Fruit fly (Drosophila melanogaster): Measurements from ENCODE around the gene CG12880.

Gene CG12880

DNA sequence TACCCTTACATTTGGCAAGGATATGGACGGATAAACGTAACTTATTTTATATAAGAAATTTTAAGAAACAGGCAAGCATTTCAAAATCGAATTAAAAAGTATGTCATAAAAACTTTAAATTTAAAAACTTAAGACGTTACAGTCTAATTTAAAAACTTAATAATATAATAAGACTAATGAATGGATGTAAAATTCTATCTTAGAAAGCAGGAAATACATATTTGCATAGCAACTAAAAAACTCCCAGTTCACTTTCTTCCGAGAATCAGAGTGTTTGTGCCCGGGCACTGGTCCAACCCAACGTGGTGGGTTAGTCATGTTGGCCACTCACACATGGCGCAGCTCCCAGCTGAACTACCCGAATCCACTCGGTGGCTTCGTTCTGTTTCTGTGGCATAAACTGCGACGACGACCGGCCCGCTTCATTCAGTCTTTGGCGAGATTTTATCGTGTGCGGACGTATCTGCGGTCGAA, at the start of gene CG12880:
TSS of gene CG12880 (plus strand) at position 424 of the 474 bp plus-strand sequence.
- no peak for TF ChIP-seq CG11902 (GFP tag; optimal IDR thresholded peaks at IDR 0.05)
- no peak for TF ChIP-seq Lpt (GFP tag; optimal IDR thresholded peaks at IDR 0.05)
- no peak for TF ChIP-seq Sox15 (GFP tag; optimal IDR thresholded peaks at IDR 0.05)
- TF ChIP-seq Blimp-1 (GFP tag; optimal IDR thresholded peaks at IDR 0.05): no peak
- TF ChIP-seq fd59A (GFP tag; optimal IDR thresholded peaks at IDR 0.05): peak; percentile 30
- no peak for TF ChIP-seq fd85E (GFP tag; optimal IDR thresholded peaks at IDR 0.05)
- no peak for TF ChIP-seq vri (GFP tag; optimal IDR thresholded peaks at IDR 0.05)
- peak in 1 of 2 experiments; percentile 48 for TF ChIP-seq ss (GFP tag; optimal IDR thresholded peaks at IDR 0.05)
- peak; percentile 67 for TF ChIP-seq esn (GFP tag; optimal IDR thresholded peaks at IDR 0.05)
- no peak for TF ChIP-seq CG11762 (GFP tag; optimal IDR thresholded peaks at IDR 0.05; ENCODE audit: insufficient read depth)
- no peak for TF ChIP-seq CG8319 (GFP tag; optimal IDR thresholded peaks at IDR 0.05)
- TF ChIP-seq CG6854 (GFP tag; optimal IDR thresholded peaks at IDR 0.05): no peak
- no peak for TF ChIP-seq CG15336 (GFP tag; IDR thresholded peaks at IDR 0.05)
- peak; percentile 49 for TF ChIP-seq topi (GFP tag; optimal IDR thresholded peaks at IDR 0.05)
- no peak for TF ChIP-seq CG11294 (GFP tag; IDR thresholded peaks at IDR 0.05)
- TF ChIP-seq Eip93F (GFP tag; optimal IDR thresholded peaks at IDR 0.05): no peak
- TF ChIP-seq CG3919 (GFP tag; optimal IDR thresholded peaks at IDR 0.05): peak; percentile 41
- peak; percentile 51 for TF ChIP-seq pdm3 (GFP tag; optimal IDR thresholded peaks at IDR 0.05)
- TF ChIP-seq dac (GFP tag; optimal IDR thresholded peaks at IDR 0.05): no peak
- TF ChIP-seq Met (GFP tag; optimal IDR thresholded peaks at IDR 0.05): peak; percentile 51
- TF ChIP-seq svp (GFP tag): peak; percentile 72
- no peak for TF ChIP-seq fkh (GFP tag; optimal IDR thresholded peaks at IDR 0.05)
- no peak for TF ChIP-seq CG7368 (GFP tag; optimal IDR thresholded peaks at IDR 0.05)
- TF ChIP-seq Ets96B (tag; optimal IDR thresholded peaks at IDR 0.05): peak; percentile 23
- TF ChIP-seq eg (GFP tag; IDR thresholded peaks at IDR 0.05): no peak
- peak; percentile 15 for TF ChIP-seq achi (GFP tag; optimal IDR thresholded peaks at IDR 0.05)
- TF ChIP-seq Gug (GFP tag; IDR thresholded peaks at IDR 0.05): 0 out of 2 replicates have a peak, but pooled peaks have one; percentile 13
- TF ChIP-seq Ets21C (GFP tag; optimal IDR thresholded peaks at IDR 0.05): no peak
- TF ChIP-seq CG34406 (GFP tag; optimal IDR thresholded peaks at IDR 0.05): peak; percentile 3
- peak; percentile 10 for TF ChIP-seq cyc (GFP tag; optimal IDR thresholded peaks at IDR 0.05)
- TF ChIP-seq CG31627 (GFP tag; optimal IDR thresholded peaks at IDR 0.05): peak; percentile 17
- no peak for TF ChIP-seq net (GFP tag; optimal IDR thresholded peaks at IDR 0.05)
- TF ChIP-seq CG9139 (GFP tag; optimal IDR thresholded peaks at IDR 0.05): no peak
- TF ChIP-seq CG6163 (GFP tag; IDR thresholded peaks at IDR 0.05): 0 out of 3 replicates have a peak, but pooled peaks have one; percentile 10
- no peak for TF ChIP-seq CG1621 (tag; optimal IDR thresholded peaks at IDR 0.05)
- TF ChIP-seq Eip75B (GFP tag; optimal IDR thresholded peaks at IDR 0.05): peak; percentile 42
- TF ChIP-seq Hr4 (GFP tag; optimal IDR thresholded peaks at IDR 0.05): peak; percentile 22
- TF ChIP-seq Eip78C (GFP tag): peak; percentile 85
- no peak for TF ChIP-seq Hr38 (GFP tag; optimal IDR thresholded peaks at IDR 0.05)
- no peak for TF ChIP-seq CG10669 (GFP tag; optimal IDR thresholded peaks at IDR 0.05)
- no peak for TF ChIP-seq CG8119 (GFP tag; IDR thresholded peaks at IDR 0.05)
- peak; percentile 21 for TF ChIP-seq lz (GFP tag; optimal IDR thresholded peaks at IDR 0.05)
- TF ChIP-seq Sox102F (GFP tag; optimal IDR thresholded peaks at IDR 0.05): peak; percentile 5
- peak; percentile 28 for TF ChIP-seq Smox (GFP tag; optimal IDR thresholded peaks at IDR 0.05)
- peak; percentile 30 for TF ChIP-seq Hr39 (GFP tag; optimal IDR thresholded peaks at IDR 0.05)
- peak; percentile 39 for TF ChIP-seq spab (GFP tag; optimal IDR thresholded peaks at IDR 0.05)
- peak; percentile 40 for TF ChIP-seq CG6276 (GFP tag; optimal IDR thresholded peaks at IDR 0.05)
- peak; percentile 26 for TF ChIP-seq Sox14 (GFP tag; optimal IDR thresholded peaks at IDR 0.05)
- TF ChIP-seq CG10631 (GFP tag; optimal IDR thresholded peaks at IDR 0.05): no peak
- TF ChIP-seq acj6 (GFP tag; optimal IDR thresholded peaks at IDR 0.05): peak; percentile 40
- TF ChIP-seq CG4318 (GFP tag; optimal IDR thresholded peaks at IDR 0.05): no peak
- peak; percentile 13 for TF ChIP-seq CG16779 (tag; optimal IDR thresholded peaks at IDR 0.05)
- TF ChIP-seq CG6808 (GFP tag; optimal IDR thresholded peaks at IDR 0.05): peak; percentile 61
